Worm (Caenorhabditis elegans) whole organism, L1 larva: ENCODE measurements around the gene eif-2D.

Experiments used
- C04F5.9 ChIP-seq: sonication (generic microtip); optimal IDR thresholded peaks from 2 replicates; lab custom pipeline; 2016; ENCODE audit warnings: missing genetic modification characterization, missing compliant biosample characterization
- C16A3.4 ChIP-seq: fragments of 150-350 bp; optimal IDR thresholded peaks from 2 replicates; lab custom pipeline; 2014; ENCODE audit warnings: missing biosample characterization, missing genetic modification characterization
- alr-1 ChIP-seq: fragments of 200-800 bp; sonication (Bioruptor generic); optimal IDR thresholded peaks from 2 replicates; lab custom pipeline; 2018; ENCODE audit warnings: borderline replicate concordance, mild to moderate bottlenecking, missing genetic modification characterization, missing compliant biosample characterization
- aly-2 ChIP-seq: fragments of 150-350 bp; optimal IDR thresholded peaks from 2 replicates; lab custom pipeline; 2014; ENCODE audit warnings: missing biosample characterization, missing genetic modification characterization
- ama-1 ChIP-seq: fragments of 150-350 bp; optimal IDR thresholded peaks from 2 replicates; lab custom pipeline; 2014
- blmp-1 ChIP-seq: fragments of 150-350 bp; optimal IDR thresholded peaks from 2 replicates; lab custom pipeline; 2014; ENCODE audit warnings: missing biosample characterization, missing genetic modification characterization
- ces-1 ChIP-seq: fragments of 150-350 bp; optimal IDR thresholded peaks from 2 replicates; lab custom pipeline; 2014; ENCODE audit warnings: missing biosample characterization, missing genetic modification reagents, missing genetic modification characterization
- dsc-1 ChIP-seq: sonication (generic microtip); optimal IDR thresholded peaks from 2 replicates; lab custom pipeline; 2016; ENCODE audit warnings: mild to moderate bottlenecking, missing genetic modification characterization, missing compliant biosample characterization
- efl-1 ChIP-seq, 4 experiments: fragments of 150-350 bp; optimal IDR thresholded peaks in 3 of 4; peaks in 1 of 4; 1 replicate in 1 of 4; 2 replicates in 3 of 4; lab custom pipeline; 2014; ENCODE audit warnings: missing biosample characterization in 2 of 4, missing genetic modification characterization in 2 of 4, missing genetic modification reagents in 2 of 4
- egl-27 ChIP-seq, 2 experiments: fragments of 150-350 bp in 1 of 2; sonication (generic microtip); optimal IDR thresholded peaks; 3 replicates each; lab custom pipeline; 2017 to 2018; ENCODE audit warnings: missing biosample characterization in 2 of 2, missing genetic modification characterization in 2 of 2, missing genetic modification reagents in 2 of 2
- elt-2 ChIP-seq: sonication (generic microtip); optimal IDR thresholded peaks from 2 replicates; lab custom pipeline; 2016; ENCODE audit warnings: missing genetic modification characterization, mild to moderate bottlenecking, inconsistent platforms, missing compliant biosample characterization, missing genetic modification reagents
- fkh-4 ChIP-seq: sonication (generic microtip); optimal IDR thresholded peaks from 2 replicates; lab custom pipeline; 2016; ENCODE audit warnings: missing compliant biosample characterization, missing genetic modification characterization, borderline replicate concordance
- fkh-8 ChIP-seq: sonication (generic microtip); optimal IDR thresholded peaks from 2 replicates; lab custom pipeline; 2016; ENCODE audit warnings: mild to moderate bottlenecking, missing genetic modification characterization, missing compliant biosample characterization
- fos-1 ChIP-seq: fragments of 150-350 bp; optimal IDR thresholded peaks from 2 replicates; lab custom pipeline; 2014; ENCODE audit warnings: missing biosample characterization, missing genetic modification characterization
- grh-1 ChIP-seq: fragments of 200-800 bp; sonication (Bioruptor generic); IDR thresholded peaks from 2 replicates; pipeline ENCODE4 v1.3.6; 2022; ENCODE audit warnings: missing genetic modification reagents, missing genetic modification characterization, missing compliant biosample characterization
- lin-13 ChIP-seq: fragments of 150-350 bp; optimal IDR thresholded peaks from 2 replicates; lab custom pipeline; 2014; ENCODE audit warnings: missing biosample characterization, missing genetic modification reagents, missing genetic modification characterization
- lin-14 ChIP-seq: fragments of 200-800 bp; sonication (Bioruptor generic); optimal IDR thresholded peaks from 2 replicates; lab custom pipeline; 2018; ENCODE audit warnings: mild to moderate bottlenecking, missing genetic modification characterization, moderate library complexity, missing compliant biosample characterization
- lin-15B ChIP-seq: fragments of 150-350 bp; sonication (generic microtip); optimal IDR thresholded peaks from 3 replicates; lab custom pipeline; 2014; ENCODE audit warnings: missing biosample characterization, missing genetic modification characterization
- lin-35 ChIP-seq, 2 experiments: fragments of 150-350 bp; optimal IDR thresholded peaks; 2 replicates each; lab custom pipeline; 2014; ENCODE audit warnings: missing biosample characterization in 2 of 2, missing genetic modification characterization in 2 of 2, missing genetic modification reagents in 2 of 2
- lin-39 ChIP-seq: fragments of 150-350 bp; optimal IDR thresholded peaks from 2 replicates; lab custom pipeline; 2014; ENCODE audit warnings: missing biosample characterization, missing genetic modification reagents, missing genetic modification characterization
- lir-3 ChIP-seq: sonication (generic microtip); optimal IDR thresholded peaks from 2 replicates; lab custom pipeline; 2016; ENCODE audit warnings: mild to moderate bottlenecking, missing genetic modification characterization, moderate library complexity, missing compliant biosample characterization; ENCODE audit not compliant: poor library complexity
- lsy-2 ChIP-seq, 2 experiments: fragments of 150-350 bp; optimal IDR thresholded peaks; 2 replicates each; lab custom pipeline; 2014; ENCODE audit warnings: missing biosample characterization in 2 of 2, missing genetic modification characterization in 2 of 2
- mab-9 ChIP-seq: fragments of 200-800 bp; sonication (Bioruptor generic); IDR thresholded peaks from 2 replicates; pipeline ENCODE4 v1.3.6; 2022; ENCODE audit warnings: missing genetic modification reagents, missing genetic modification characterization, missing compliant biosample characterization
- mdl-1 ChIP-seq, 2 experiments: fragments of 150-350 bp; optimal IDR thresholded peaks; 2 replicates each; lab custom pipeline; 2014 to 2017; ENCODE audit warnings: missing biosample characterization in 2 of 2, missing genetic modification characterization in 2 of 2, inconsistent platforms in 1 of 2
- mef-2 ChIP-seq: fragments of 150-350 bp; optimal IDR thresholded peaks from 2 replicates; lab custom pipeline; 2014; ENCODE audit warnings: missing biosample characterization, missing genetic modification characterization
- mep-1 ChIP-seq: fragments of 150-350 bp; optimal IDR thresholded peaks from 2 replicates; lab custom pipeline; 2014; ENCODE audit warnings: missing biosample characterization, missing genetic modification characterization
- nhr-11 ChIP-seq: fragments of 150-350 bp; optimal IDR thresholded peaks from 2 replicates; lab custom pipeline; 2014; ENCODE audit warnings: missing biosample characterization, missing genetic modification characterization
- nhr-12 ChIP-seq: sonication (generic microtip); optimal IDR thresholded peaks from 2 replicates; lab custom pipeline; 2017; ENCODE audit warnings: missing biosample characterization, missing genetic modification characterization
- nhr-19 ChIP-seq: fragments of 200-800 bp; sonication (Bioruptor generic); conservative IDR thresholded peaks from 2 replicates; pipeline ENCODE4 v1.3.6; 2022; ENCODE audit warnings: missing genetic modification characterization, missing compliant biosample characterization
- nhr-20 ChIP-seq: sonication (generic microtip); optimal IDR thresholded peaks from 2 replicates; lab custom pipeline; 2016; ENCODE audit warnings: mild to moderate bottlenecking, missing genetic modification characterization, missing compliant biosample characterization
- nhr-237 ChIP-seq: fragments of 150-350 bp; optimal IDR thresholded peaks from 2 replicates; lab custom pipeline; 2014; ENCODE audit warnings: missing biosample characterization, missing genetic modification characterization
- nhr-28 ChIP-seq: fragments of 150-350 bp; optimal IDR thresholded peaks from 2 replicates; lab custom pipeline; 2014; ENCODE audit warnings: missing biosample characterization, missing genetic modification characterization
- nhr-71 ChIP-seq: sonication (generic microtip); optimal IDR thresholded peaks from 2 replicates; lab custom pipeline; 2016; ENCODE audit warnings: mild to moderate bottlenecking, missing genetic modification characterization, moderate library complexity, missing compliant biosample characterization
- nhr-84 ChIP-seq: sonication (generic microtip); optimal IDR thresholded peaks from 2 replicates; lab custom pipeline; 2017; ENCODE audit warnings: missing biosample characterization, missing genetic modification characterization
- nhr-85 ChIP-seq: sonication (generic microtip); peaks from one replicate; lab custom pipeline; 2016; ENCODE audit warnings: missing genetic modification characterization, inconsistent platforms, missing compliant biosample characterization
- nhr-90 ChIP-seq: sonication (generic microtip); optimal IDR thresholded peaks from 2 replicates; lab custom pipeline; 2016; ENCODE audit warnings: mild to moderate bottlenecking, missing genetic modification characterization, missing compliant biosample characterization; ENCODE audit not compliant: poor library complexity
- pag-3 ChIP-seq: sonication (generic microtip); optimal IDR thresholded peaks from 2 replicates; lab custom pipeline; 2017; ENCODE audit warnings: missing genetic modification characterization, mild to moderate bottlenecking, missing compliant biosample characterization, antibody characterized with exemption, borderline replicate concordance; ENCODE audit not compliant: insufficient read depth
- pax-3 ChIP-seq: fragments of 200-800 bp; sonication (Bioruptor generic); optimal IDR thresholded peaks from 2 replicates; lab custom pipeline; 2018; ENCODE audit warnings: mild to moderate bottlenecking, missing genetic modification characterization, moderate library complexity, missing compliant biosample characterization
- pqm-1 ChIP-seq: sonication (generic microtip); optimal IDR thresholded peaks from 3 replicates; lab custom pipeline; 2017; ENCODE audit warnings: missing biosample characterization, missing genetic modification characterization
- rnt-1 ChIP-seq: sonication (generic microtip); optimal IDR thresholded peaks from 2 replicates; lab custom pipeline; 2016; ENCODE audit warnings: mild to moderate bottlenecking, missing genetic modification characterization, moderate library complexity, missing compliant biosample characterization
- snpc-4 ChIP-seq: fragments of 150-350 bp; optimal IDR thresholded peaks from 2 replicates; lab custom pipeline; 2014; ENCODE audit warnings: missing biosample characterization, missing genetic modification characterization
- snu-23 ChIP-seq: sonication (generic microtip); optimal IDR thresholded peaks from 2 replicates; lab custom pipeline; 2016; ENCODE audit warnings: missing genetic modification characterization, missing compliant biosample characterization
- tbx-2 ChIP-seq: sonication (generic microtip); optimal IDR thresholded peaks from 2 replicates; lab custom pipeline; 2016; ENCODE audit warnings: missing genetic modification characterization, missing compliant biosample characterization
- unc-130 ChIP-seq: fragments of 150-350 bp; optimal IDR thresholded peaks from 2 replicates; lab custom pipeline; 2017; ENCODE audit warnings: missing biosample characterization, missing genetic modification characterization, inconsistent platforms
- unc-30 ChIP-seq: sonication (generic microtip); optimal IDR thresholded peaks from 2 replicates; lab custom pipeline; 2017; ENCODE audit warnings: missing biosample characterization, missing genetic modification characterization
- unc-62 ChIP-seq: fragments of 150-350 bp; optimal IDR thresholded peaks from 2 replicates; lab custom pipeline; 2014; ENCODE audit warnings: missing biosample characterization, missing genetic modification reagents, missing genetic modification characterization
- unc-86 ChIP-seq: sonication (generic microtip); optimal IDR thresholded peaks from 2 replicates; lab custom pipeline; 2016; ENCODE audit warnings: missing genetic modification characterization, missing compliant biosample characterization
- zag-1 ChIP-seq: fragments of 150-350 bp; optimal IDR thresholded peaks from 2 replicates; lab custom pipeline; 2014; ENCODE audit warnings: missing biosample characterization, missing genetic modification characterization
- ztf-11 ChIP-seq, 2 experiments: sonication (generic microtip); optimal IDR thresholded peaks; 2 replicates each; lab custom pipeline; 2016 to 2017; ENCODE audit warnings: missing genetic modification characterization in 2 of 2, missing biosample characterization in 1 of 2, missing compliant biosample characterization in 1 of 2

Gene eif-2D

ce11 chrII:5698869-5699268, 7.3 kb downstream of the eif-2D start, which contains the start of the genes C25H3.10 and C25H3.1:
C25H3.10 (minus strand) TSS chrII:5698969.
C25H3.1 (plus strand) TSS chrII:5699071.
- TF ChIP-seq ama-1 (lab: Kevin White, UChicago) (no peak), mef-2 (tag; lab: Kevin White, UChicago) (no peak), nhr-84 (tag; lab: Kevin White, UChicago) (no peak), nhr-71 (peak; percentile 39), nhr-85 (tag; lab: Kevin White, UChicago) (no peak), zag-1 (tag; lab: Kevin White, UChicago) (no peak), C16A3.4 (tag; lab: Kevin White, UChicago) (no peak), snpc-4 (tag; lab: Kevin White, UChicago) (peak; percentile 57), nhr-19 (GFP tag; lab: Robert Waterston, UW) (peak; percentile 10), unc-62 (GFP tag; lab: Kevin White, UChicago) (no peak), alr-1 (tag; lab: Kevin White, UChicago) (no peak), unc-86 (tag; lab: Kevin White, UChicago) (no peak), lin-14 (GFP tag; lab: Kevin White, UChicago) (peak; percentile 6), mep-1 (tag; lab: Kevin White, UChicago) (no peak), nhr-20 (peak; percentile 19), blmp-1 (tag; lab: Kevin White, UChicago) (peak; percentile 20), tbx-2 (tag; lab: Kevin White, UChicago) (no peak), snu-23 (peak; percentile 33), lsy-2 (tag; optimal IDR thresholded peaks at IDR 0.05; lab: Kevin White, UChicago) (peak; percentile 2 to 4), lin-35 (GFP tag; optimal IDR thresholded peaks at IDR 0.05; lab: Kevin White, UChicago) (no peak), egl-27 (tag; optimal IDR thresholded peaks at IDR 0.05; lab: Kevin White, UChicago) (no peak), nhr-28 (tag; lab: Kevin White, UChicago) (no peak), fkh-8 (tag; lab: Kevin White, UChicago) (no peak), rnt-1 (peak; percentile 44), pqm-1 (tag; lab: Kevin White, UChicago) (no peak), pag-3 (tag; lab: Kevin White, UChicago) (no peak)

DNA sequence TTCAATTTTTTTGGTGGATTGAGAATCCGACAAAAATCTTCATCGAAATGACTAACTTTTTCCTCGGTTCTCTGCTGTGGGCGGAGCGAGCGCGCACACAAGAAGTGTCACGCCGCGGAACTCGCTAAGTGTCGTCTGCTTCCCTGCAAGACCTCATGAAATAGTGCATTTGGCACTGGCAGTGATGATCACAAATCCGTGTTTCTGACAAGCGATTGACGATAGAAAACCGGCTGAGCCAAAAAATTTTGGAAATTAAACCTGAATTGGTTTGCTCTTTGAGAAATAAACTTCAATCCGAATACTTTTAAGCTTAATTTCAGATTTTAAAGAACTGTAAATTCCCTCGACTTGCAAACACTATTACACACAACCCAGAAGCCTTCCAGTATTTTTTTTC, 10.0 kb downstream of the eif-2D start:
- TF ChIP-seq fkh-4 (tag; lab: Kevin White, UChicago) (no peak), alr-1 (tag; lab: Kevin White, UChicago) (no peak), nhr-85 (tag; lab: Kevin White, UChicago) (peak; percentile 91), lir-3 (tag; lab: Kevin White, UChicago) (peak; percentile 36), nhr-19 (GFP tag; lab: Robert Waterston, UW) (peak; percentile 89), lin-39 (peak; percentile 87), lin-13 (GFP tag; lab: Kevin White, UChicago) (peak; percentile 53), mep-1 (tag; lab: Kevin White, UChicago) (peak; percentile 51), nhr-237 (no peak), mdl-1 (tag; optimal IDR thresholded peaks at IDR 0.05; lab: Kevin White, UChicago) (peak in 1 of 2 experiments; percentile 73), lin-15B (tag; lab: Kevin White, UChicago) (peak; percentile 36), nhr-11 (tag; lab: Kevin White, UChicago) (no peak), dsc-1 (tag; lab: Kevin White, UChicago) (peak; percentile 71), pax-3 (tag; lab: Kevin White, UChicago) (no peak), C04F5.9 (tag; lab: Kevin White, UChicago) (peak; percentile 25), grh-1 (GFP tag; lab: Robert Waterston, UW) (peak; percentile 67), mab-9 (GFP tag; lab: Robert Waterston, UW) (peak; percentile 35; the same call in 1 of the 2 replicates), pag-3 (tag; lab: Kevin White, UChicago) (no peak), aly-2 (tag; lab: Kevin White, UChicago) (peak; percentile 49), unc-62 (GFP tag; lab: Kevin White, UChicago) (no peak), nhr-90 (tag; lab: Kevin White, UChicago) (peak; percentile 87), nhr-71 (peak; percentile 89), nhr-20 (peak; percentile 78), fos-1 (peak; percentile 70), fkh-8 (tag; lab: Kevin White, UChicago) (no peak), efl-1 (optimal IDR thresholded peaks at IDR 0.05; lab: Kevin White, UChicago) (peak; percentile 56 to 69), efl-1 (GFP tag; optimal IDR thresholded peaks at IDR 0.05 in 1 of 2; lab: Kevin White, UChicago) (peak; percentile 32 to 95), ces-1 (no peak), snu-23 (peak; percentile 84), unc-30 (no peak), nhr-12 (no peak), ztf-11 (tag; optimal IDR thresholded peaks at IDR 0.05; lab: Kevin White, UChicago) (no peak), unc-130 (tag; lab: Kevin White, UChicago) (peak; percentile 43), elt-2 (tag; lab: Kevin White, UChicago) (peak; percentile 87)
